Worm (Caenorhabditis elegans): ENCODE data around the gene lev-9.
A peak's percentile ranks its signal among the peaks of the same experiment; 100 is the strongest.

lev-9 gene

ce11 chrX:6296402-6296844, 4.9 kb upstream of the lev-9 start (continued):
- peak; percentile 93 to 100 for TF ChIP-seq unc-62 (GFP tag; optimal IDR thresholded peaks at IDR 0.05 in 1 of 2)
- peak; percentile 91 for TF ChIP-seq unc-62 (tag; optimal IDR thresholded peaks at IDR 0.05)
- peak; percentile 96 for TF ChIP-seq ceh-28 (tag; optimal IDR thresholded peaks at IDR 0.05)
- TF ChIP-seq unc-130 (GFP tag; optimal IDR thresholded peaks at IDR 0.05) = peak; percentile 40
- no peak for TF ChIP-seq ama-1 (optimal IDR thresholded peaks at IDR 0.05)
- peak; percentile 95 for TF ChIP-seq mdl-1 (tag; optimal IDR thresholded peaks at IDR 0.05)
- peak; percentile 99 for TF ChIP-seq nhr-42 (GFP tag; IDR thresholded peaks at IDR 0.05)
- peak; percentile 96 to 97 for TF ChIP-seq lsy-2 (tag; optimal IDR thresholded peaks at IDR 0.05)
- peak; percentile 98 for TF ChIP-seq nhr-25 (tag; optimal IDR thresholded peaks at IDR 0.05; ENCODE audit: borderline replicate concordance, insufficient read depth)
- TF ChIP-seq cey-2 (tag; optimal IDR thresholded peaks at IDR 0.05; ENCODE audit: borderline replicate concordance, insufficient read depth) = peak; percentile 56
- peak; percentile 100 for TF ChIP-seq nhr-10 (tag; optimal IDR thresholded peaks at IDR 0.05)
- TF ChIP-seq nhr-6 (tag; optimal IDR thresholded peaks at IDR 0.05) = peak; percentile 99
- TF ChIP-seq mep-1 (tag; optimal IDR thresholded peaks at IDR 0.05) = peak; percentile 100
- peak; percentile 95 for TF ChIP-seq egl-27 (tag; optimal IDR thresholded peaks at IDR 0.05)
- peak; percentile 98 for TF ChIP-seq lin-13 (GFP tag; optimal IDR thresholded peaks at IDR 0.05)
- TF ChIP-seq duxl-1 (tag; optimal IDR thresholded peaks at IDR 0.05; ENCODE audit: poor library complexity) = peak; percentile 99
- TF ChIP-seq D1046.2 (GFP tag; IDR thresholded peaks at IDR 0.05) = peak; percentile 95
- peak; percentile 84 for TF ChIP-seq nhr-76 (tag; optimal IDR thresholded peaks at IDR 0.05)
- TF ChIP-seq gei-8 (GFP tag; optimal IDR thresholded peaks at IDR 0.05) = peak; percentile 96
- peak; percentile 94 for TF ChIP-seq dmd-9 (GFP tag; IDR thresholded peaks at IDR 0.05)
- peak; percentile 97 for TF ChIP-seq pha-4 (GFP tag; IDR thresholded peaks at IDR 0.05)
- peak; percentile 88 for TF ChIP-seq pha-4 (tag; optimal IDR thresholded peaks at IDR 0.05)
- peak; percentile 99 for TF ChIP-seq nhr-48 (tag; optimal IDR thresholded peaks at IDR 0.05)

- TF ChIP-seq tag-97 (GFP tag; IDR thresholded peaks at IDR 0.05) (no peak), nhr-41 (GFP tag; IDR thresholded peaks at IDR 0.05) (no peak), mxl-2 (GFP tag; conservative IDR thresholded peaks at IDR 0.05) (no peak), dve-1 (tag; optimal IDR thresholded peaks at IDR 0.05; ENCODE audit: insufficient read depth) (no peak), cey-2 (tag; optimal IDR thresholded peaks at IDR 0.05; ENCODE audit: borderline replicate concordance, insufficient read depth) (no peak), ceh-62 (tag; optimal IDR thresholded peaks at IDR 0.05) (no peak), snpc-1.2 (GFP tag; IDR thresholded peaks at IDR 0.05) (no peak), lin-39 (tag; optimal IDR thresholded peaks at IDR 0.05) (no peak), spr-3 (GFP tag; optimal IDR thresholded peaks at IDR 0.05) (no peak), set-16 (GFP tag; IDR thresholded peaks at IDR 0.05) (no peak), D1046.2 (GFP tag; IDR thresholded peaks at IDR 0.05) (no peak)
Measured at ce11 chrX:6292812-6293211, 1.3 kb upstream of the lev-9 start, which contains the start of gene mom-1. mom-1 (plus strand) TSS chrX:6293112.

- TF ChIP-seq F26F4.8 (GFP tag; conservative IDR thresholded peaks at IDR 0.05) (peak; percentile 90), nhr-102 (tag; optimal IDR thresholded peaks at IDR 0.05) (peak; percentile 72), cey-2 (tag; optimal IDR thresholded peaks at IDR 0.05; ENCODE audit: borderline replicate concordance, insufficient read depth) (no peak), ceh-82 (tag; optimal IDR thresholded peaks at IDR 0.05) (no peak), lir-3 (tag; optimal IDR thresholded peaks at IDR 0.05) (peak; percentile 67), nhr-41 (GFP tag; IDR thresholded peaks at IDR 0.05) (peak; percentile 89), dmd-8 (GFP tag; IDR thresholded peaks at IDR 0.05) (peak; percentile 99), lin-13 (GFP tag; optimal IDR thresholded peaks at IDR 0.05) (peak; percentile 52), dve-1 (tag; optimal IDR thresholded peaks at IDR 0.05; ENCODE audit: insufficient read depth) (peak; percentile 62), ZK546.5 (tag; optimal IDR thresholded peaks at IDR 0.05) (no peak), spr-3 (GFP tag; optimal IDR thresholded peaks at IDR 0.05) (peak; percentile 45), skn-1 (tag; optimal IDR thresholded peaks at IDR 0.05) (no peak), dmd-6 (GFP tag; IDR thresholded peaks at IDR 0.05) (peak; percentile 71), fos-1 (tag; optimal IDR thresholded peaks at IDR 0.05) (no peak), tra-1 (GFP tag; IDR thresholded peaks at IDR 0.05) (peak; percentile 85), jun-1 (tag; optimal IDR thresholded peaks at IDR 0.05) (no peak), F44E2.7 (GFP tag; IDR thresholded peaks at IDR 0.05) (peak; percentile 97), ceh-44 (GFP tag; IDR thresholded peaks at IDR 0.05) (peak; percentile 92), ztf-7 (tag; optimal IDR thresholded peaks at IDR 0.05) (peak; percentile 54), nhr-10 (tag; optimal IDR thresholded peaks at IDR 0.05) (no peak), daf-8 (GFP tag; IDR thresholded peaks at IDR 0.05) (no peak), dpl-1 (GFP tag; optimal IDR thresholded peaks at IDR 0.05) (peak; percentile 27), ceh-32 (tag; optimal IDR thresholded peaks at IDR 0.05; ENCODE audit: poor library complexity) (no peak)
Measured at ce11 chrX:6292143-6292542, 611 bp upstream of the lev-9 start.
